Worm (Caenorhabditis elegans) whole organism, L3 larva: Measurements from ENCODE around the gene dcap-2.

Experiments
- aly-2 ChIP-seq: fragments of 150-350 bp; optimal IDR thresholded peaks from 2 replicates; lab custom pipeline; 2014; ENCODE audit warnings: missing biosample characterization, missing genetic modification characterization
- ceh-16 ChIP-seq: sonication (generic microtip); optimal IDR thresholded peaks from 2 replicates; lab custom pipeline; 2017; ENCODE audit warnings: missing biosample characterization, missing genetic modification characterization
- ceh-28 ChIP-seq: fragments of 150-350 bp; optimal IDR thresholded peaks from 2 replicates; lab custom pipeline; 2014; ENCODE audit warnings: missing biosample characterization, missing genetic modification reagents, missing genetic modification characterization
- ceh-82 ChIP-seq: fragments of 150-350 bp; optimal IDR thresholded peaks from 2 replicates; lab custom pipeline; 2014; ENCODE audit warnings: missing biosample characterization, missing genetic modification characterization
- egl-27 ChIP-seq: sonication (generic microtip); optimal IDR thresholded peaks from 4 replicates; lab custom pipeline; 2017; ENCODE audit warnings: missing biosample characterization, missing genetic modification reagents, missing genetic modification characterization
- egl-5 ChIP-seq: fragments of 150-350 bp; optimal IDR thresholded peaks from 2 replicates; lab custom pipeline; 2017; ENCODE audit warnings: missing biosample characterization, missing genetic modification reagents, missing genetic modification characterization, inconsistent platforms
- elt-3 ChIP-seq, 3 experiments: fragments of 150-350 bp in 1 of 3; sonication (generic microtip) in 2 of 3; optimal IDR thresholded peaks; 2 replicates in 2 of 3; 4 replicates in 1 of 3; lab custom pipeline; 2014 to 2017; ENCODE audit warnings: missing biosample characterization in 3 of 3, missing genetic modification characterization in 3 of 3
- fkh-10 ChIP-seq: sonication (generic microtip); optimal IDR thresholded peaks from 2 replicates; lab custom pipeline; 2017; ENCODE audit warnings: missing biosample characterization, missing genetic modification reagents, missing genetic modification characterization
- hmg-11 ChIP-seq: sonication (generic microtip); optimal IDR thresholded peaks from 2 replicates; lab custom pipeline; 2016; ENCODE audit warnings: missing genetic modification characterization, missing compliant biosample characterization
- jun-1 ChIP-seq: fragments of 150-350 bp; optimal IDR thresholded peaks from 2 replicates; lab custom pipeline; 2014; ENCODE audit warnings: missing biosample characterization, missing genetic modification reagents, missing genetic modification characterization
- lin-15B ChIP-seq: fragments of 150-350 bp; optimal IDR thresholded peaks from 2 replicates; lab custom pipeline; 2014; ENCODE audit warnings: missing biosample characterization, missing genetic modification characterization
- lin-39 ChIP-seq: fragments of 150-350 bp; optimal IDR thresholded peaks from 2 replicates; lab custom pipeline; 2018; ENCODE audit warnings: missing biosample characterization, missing genetic modification reagents, missing genetic modification characterization
- mml-1 ChIP-seq: fragments of 150-350 bp; sonication (generic microtip); optimal IDR thresholded peaks from 3 replicates; lab custom pipeline; 2014; ENCODE audit warnings: missing biosample characterization, missing genetic modification characterization
- nfya-1 ChIP-seq: sonication (generic microtip); optimal IDR thresholded peaks from 2 replicates; lab custom pipeline; 2017; ENCODE audit warnings: missing genetic modification characterization, mild to moderate bottlenecking, missing compliant biosample characterization, antibody characterized with exemption, moderate library complexity; ENCODE audit not compliant: insufficient read depth
- nhr-23 ChIP-seq: fragments of 150-350 bp; optimal IDR thresholded peaks from 2 replicates; lab custom pipeline; 2014; ENCODE audit warnings: missing biosample characterization, missing genetic modification reagents, missing genetic modification characterization
- nhr-25 ChIP-seq: sonication (generic microtip); optimal IDR thresholded peaks from 2 replicates; lab custom pipeline; 2017; ENCODE audit warnings: missing biosample characterization, missing genetic modification characterization
- nhr-28 ChIP-seq: fragments of 150-350 bp; optimal IDR thresholded peaks from 2 replicates; lab custom pipeline; 2014; ENCODE audit warnings: missing biosample characterization, missing genetic modification characterization
- nhr-43 ChIP-seq: sonication (generic microtip); optimal IDR thresholded peaks from 2 replicates; lab custom pipeline; 2016; ENCODE audit warnings: mild to moderate bottlenecking, missing genetic modification characterization, missing compliant biosample characterization; ENCODE audit not compliant: poor library complexity, severe bottlenecking
- nhr-67 ChIP-seq: fragments of 150-350 bp; optimal IDR thresholded peaks from 2 replicates; lab custom pipeline; 2014; ENCODE audit warnings: missing biosample characterization, missing genetic modification characterization
- nhr-76 ChIP-seq: fragments of 150-350 bp; sonication (generic microtip); optimal IDR thresholded peaks from 5 replicates; lab custom pipeline; 2014; ENCODE audit warnings: missing biosample characterization, missing genetic modification characterization
- nhr-77 ChIP-seq: fragments of 150-350 bp; optimal IDR thresholded peaks from 2 replicates; lab custom pipeline; 2014; ENCODE audit warnings: missing biosample characterization, missing genetic modification characterization
- pha-4 ChIP-seq: fragments of 150-350 bp; optimal IDR thresholded peaks from 2 replicates; lab custom pipeline; 2014; ENCODE audit warnings: missing biosample characterization, missing genetic modification reagents, missing genetic modification characterization
- pqm-1 ChIP-seq: fragments of 150-350 bp; optimal IDR thresholded peaks from 2 replicates; lab custom pipeline; 2017; ENCODE audit warnings: missing biosample characterization, missing genetic modification characterization, inconsistent platforms
- sea-2 ChIP-seq: fragments of 150-350 bp; sonication (generic microtip); optimal IDR thresholded peaks from 4 replicates; lab custom pipeline; 2014; ENCODE audit warnings: missing biosample characterization, missing genetic modification reagents, missing genetic modification characterization
- skn-1 ChIP-seq: fragments of 150-350 bp; optimal IDR thresholded peaks from 2 replicates; lab custom pipeline; 2014; ENCODE audit warnings: missing biosample characterization, missing genetic modification characterization
- snpc-4 ChIP-seq: fragments of 150-350 bp; optimal IDR thresholded peaks from 2 replicates; lab custom pipeline; 2014; ENCODE audit warnings: missing biosample characterization, missing genetic modification characterization
- tbx-2 ChIP-seq: sonication (generic microtip); optimal IDR thresholded peaks from 2 replicates; lab custom pipeline; 2016; ENCODE audit warnings: mild to moderate bottlenecking, missing genetic modification characterization, missing compliant biosample characterization
- unc-39 ChIP-seq: sonication (generic microtip); optimal IDR thresholded peaks from 4 replicates; lab custom pipeline; 2017; ENCODE audit warnings: missing biosample characterization, missing genetic modification characterization
- unc-62 ChIP-seq: fragments of 150-350 bp; sonication (generic microtip); optimal IDR thresholded peaks from 4 replicates; lab custom pipeline; 2014; ENCODE audit warnings: missing biosample characterization, missing genetic modification reagents, missing genetic modification characterization
- zag-1 ChIP-seq: fragments of 150-350 bp; optimal IDR thresholded peaks from 2 replicates; lab custom pipeline; 2014; ENCODE audit warnings: missing biosample characterization, missing genetic modification characterization
- ztf-11 ChIP-seq: fragments of 150-350 bp; optimal IDR thresholded peaks from 2 replicates; lab custom pipeline; 2014; ENCODE audit warnings: missing biosample characterization, missing genetic modification characterization
- ztf-4 ChIP-seq: fragments of 150-350 bp; optimal IDR thresholded peaks from 2 replicates; lab custom pipeline; 2014; ENCODE audit warnings: missing biosample characterization, missing genetic modification characterization

dcap-2 gene

DNA sequence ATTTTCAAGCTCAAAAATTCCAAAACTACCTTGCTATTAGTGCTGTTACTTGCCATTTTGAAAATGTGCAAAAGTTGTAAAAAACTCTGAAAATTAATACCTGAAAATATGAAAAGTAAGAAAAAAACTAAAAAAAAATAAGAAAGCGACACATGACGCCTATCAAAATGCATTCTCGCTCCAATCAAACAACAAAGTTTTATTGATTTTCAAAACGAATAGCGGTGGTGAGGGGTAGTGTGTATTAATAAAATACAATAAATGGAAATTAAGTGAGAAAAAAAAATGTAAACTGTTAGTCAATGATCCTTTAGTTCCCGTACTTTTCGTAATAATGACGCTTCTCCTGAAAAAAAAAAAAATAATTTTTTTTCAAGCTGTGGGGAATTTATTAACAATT, at the start of gene dcap-2:
dcap-2 (minus strand) TSS at position 86 of the 400 bp plus-strand sequence.
- TF ChIP-seq ceh-28 (tag; lab: Kevin White, UChicago) (peak; percentile 35), egl-27 (tag; lab: Kevin White, UChicago) (no peak), hmg-11 (tag; lab: Kevin White, UChicago) (peak; percentile 71), lin-15B (tag; lab: Kevin White, UChicago) (peak; percentile 8), nfya-1 (tag; lab: Kevin White, UChicago) (peak; percentile 46), pha-4 (peak; percentile 68)

DNA sequence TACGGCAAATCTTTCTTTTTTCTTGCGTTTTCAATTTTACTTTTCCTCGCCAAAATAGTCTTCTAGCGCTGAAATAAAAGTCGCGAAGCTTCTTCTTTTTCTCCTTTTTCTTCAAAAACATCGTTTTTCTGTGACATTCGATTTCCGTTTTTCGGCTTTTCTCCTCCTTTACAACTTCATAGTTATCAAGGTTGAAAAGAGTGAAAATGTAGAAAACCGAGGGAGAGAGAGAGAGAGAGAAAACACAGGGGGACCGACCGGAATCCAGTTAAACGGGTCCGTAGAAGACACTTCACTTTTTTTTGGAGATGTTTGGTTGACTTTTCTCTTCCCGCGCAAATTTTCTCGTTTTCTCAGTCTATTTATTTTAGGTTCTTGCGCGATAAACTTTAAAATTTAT, 42.6 kb upstream of the dcap-2 start:
- TF ChIP-seq nhr-76, result no peak
- peak; percentile 56 for TF ChIP-seq fkh-10 (GFP tag; lab: Kevin White, UChicago)
- TF ChIP-seq aly-2 (tag; lab: Kevin White, UChicago), result no peak

DNA sequence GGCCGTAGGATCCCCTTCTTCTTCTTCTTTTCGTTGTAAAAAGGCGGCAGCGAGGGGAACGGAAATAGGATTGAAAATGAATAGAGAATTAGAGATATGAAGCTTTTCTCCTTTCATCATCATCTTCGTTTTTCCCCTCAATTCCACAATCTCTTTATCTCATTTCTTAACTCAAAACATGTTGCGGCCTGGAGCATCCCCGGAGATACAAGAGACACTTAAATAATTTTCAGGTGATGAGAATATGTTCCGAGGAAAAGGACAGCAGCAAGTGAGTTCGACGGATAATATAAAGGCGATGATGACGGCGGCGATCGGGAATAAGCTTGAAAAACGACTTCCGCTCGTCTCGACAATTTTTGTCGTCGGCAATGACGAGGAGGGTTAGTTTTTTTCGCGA, 40.0 kb upstream of the dcap-2 start, which contains the start of the genes Y45F10B.13 and qui-1:
Y45F10B.13 (minus strand) TSS at position 101 of the 400 bp plus-strand sequence.
qui-1 (plus strand) TSS at position 233 of the 400 bp plus-strand sequence.
- TF ChIP-seq fkh-10 (GFP tag; lab: Kevin White, UChicago), result no peak
- TF ChIP-seq jun-1 (tag; lab: Kevin White, UChicago), result no peak
- no peak for TF ChIP-seq nhr-28
- no peak for TF ChIP-seq nhr-67 (tag; lab: Kevin White, UChicago)
- TF ChIP-seq lin-15B (tag; lab: Kevin White, UChicago), result no peak
- TF ChIP-seq hmg-11 (tag; lab: Kevin White, UChicago), result no peak
- no peak for TF ChIP-seq lin-39 (tag; lab: Kevin White, UChicago)
- no peak for TF ChIP-seq sea-2 (GFP tag; lab: Kevin White, UChicago)
- no peak for TF ChIP-seq pqm-1 (tag; lab: Kevin White, UChicago)
- TF ChIP-seq skn-1 (tag; lab: Kevin White, UChicago), result no peak
- TF ChIP-seq mml-1 (tag; lab: Kevin White, UChicago), result no peak

DNA sequence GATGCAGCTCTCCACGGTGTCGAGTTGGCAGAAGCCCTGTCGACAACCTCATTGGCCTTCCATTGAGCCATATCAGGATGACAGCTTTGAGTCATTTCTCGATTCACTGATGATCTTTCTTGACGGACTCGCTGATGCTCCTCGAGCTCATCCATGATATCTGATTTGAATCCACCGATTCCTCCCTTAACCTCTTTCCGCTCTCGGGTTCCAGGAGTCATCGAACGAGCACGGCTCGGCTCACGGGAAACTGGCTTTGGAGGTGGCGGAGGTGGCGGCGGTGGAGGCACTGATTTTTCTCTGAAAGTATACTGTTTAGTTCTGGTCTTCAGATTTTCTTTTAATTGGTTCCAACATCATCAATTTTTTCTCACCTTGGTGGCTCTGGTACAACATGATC, 37.4 kb upstream of the dcap-2 start:
- TF ChIP-seq egl-27 (tag; lab: Kevin White, UChicago), result no peak
- no peak for TF ChIP-seq zag-1 (tag; lab: Kevin White, UChicago)
- TF ChIP-seq ceh-82 (tag; lab: Kevin White, UChicago), result no peak
- TF ChIP-seq hmg-11 (tag; lab: Kevin White, UChicago), result no peak
- TF ChIP-seq snpc-4 (tag; lab: Kevin White, UChicago), result no peak
- TF ChIP-seq unc-39 (tag; lab: Kevin White, UChicago), result no peak
- TF ChIP-seq jun-1 (tag; lab: Kevin White, UChicago), result no peak
- TF ChIP-seq egl-5 (tag; lab: Kevin White, UChicago), result no peak
- no peak for TF ChIP-seq lin-15B (tag; lab: Kevin White, UChicago)
- no peak for TF ChIP-seq nhr-77 (tag; lab: Kevin White, UChicago)
- no peak for TF ChIP-seq ceh-16 (tag; lab: Kevin White, UChicago)
- no peak for TF ChIP-seq tbx-2 (tag; lab: Kevin White, UChicago)
- TF ChIP-seq fkh-10 (GFP tag; lab: Kevin White, UChicago), result no peak
- no peak for TF ChIP-seq nhr-23 (tag; lab: Kevin White, UChicago)
- no peak for TF ChIP-seq nhr-67 (tag; lab: Kevin White, UChicago)

DNA sequence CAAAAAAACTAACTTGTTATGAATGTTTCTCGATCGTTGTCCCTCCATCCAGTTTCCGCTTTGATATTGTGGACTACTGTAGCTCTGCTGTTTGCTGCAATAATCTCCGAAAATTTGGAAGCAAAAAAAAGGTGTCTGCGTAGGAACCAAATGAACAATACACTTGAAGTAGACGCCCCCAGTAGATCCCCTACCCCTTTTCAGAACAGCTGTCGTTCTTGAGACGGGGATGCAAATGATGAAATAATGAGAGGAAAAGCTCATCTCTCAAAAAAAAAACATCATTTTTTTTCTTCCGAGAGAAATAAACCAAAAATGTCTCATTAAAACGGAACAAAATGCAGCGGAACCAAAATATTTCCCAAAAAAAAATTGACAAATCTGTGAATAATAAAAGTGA, 35.7 kb upstream of the dcap-2 start:
- TF ChIP-seq mml-1 (tag; lab: Kevin White, UChicago), result no peak
- TF ChIP-seq lin-15B (tag; lab: Kevin White, UChicago), result no peak
- peak; percentile 9 for TF ChIP-seq egl-5 (tag; lab: Kevin White, UChicago)
- TF ChIP-seq unc-62 (GFP tag; lab: Kevin White, UChicago), result no peak
- TF ChIP-seq elt-3 (tag; optimal IDR thresholded peaks at IDR 0.05; lab: Kevin White, UChicago), result no peak
- no peak for TF ChIP-seq nfya-1 (tag; lab: Kevin White, UChicago)

DNA sequence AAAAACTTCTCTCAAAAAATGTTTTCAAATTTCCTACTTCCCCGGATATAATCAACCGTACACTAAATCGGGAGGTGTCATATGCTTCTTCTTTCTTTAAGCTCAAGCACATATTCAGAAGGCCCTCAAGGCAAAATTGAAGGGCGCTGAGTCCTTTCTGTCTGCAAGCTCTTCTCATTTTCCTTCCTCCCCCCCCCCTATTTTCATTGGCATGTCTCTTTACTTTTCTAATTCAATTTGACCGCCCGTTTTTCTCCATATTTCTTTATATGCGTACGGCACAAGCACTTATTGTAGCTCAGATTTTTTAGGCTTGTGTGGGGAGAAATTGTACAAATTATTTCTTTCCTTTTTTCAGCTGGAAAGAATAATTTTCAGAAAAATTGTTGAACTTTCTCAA, 33.8 kb upstream of the dcap-2 start:
- TF ChIP-seq ceh-28 (tag; lab: Kevin White, UChicago) (no peak), nhr-28 (no peak), unc-62 (GFP tag; lab: Kevin White, UChicago) (no peak), snpc-4 (tag; lab: Kevin White, UChicago) (no peak), nhr-25 (no peak), tbx-2 (tag; lab: Kevin White, UChicago) (no peak), ztf-11 (tag; lab: Kevin White, UChicago) (no peak), nfya-1 (tag; lab: Kevin White, UChicago) (no peak), nhr-43 (no peak), ztf-4 (tag; lab: Kevin White, UChicago) (no peak), lin-15B (tag; lab: Kevin White, UChicago) (no peak), nhr-67 (tag; lab: Kevin White, UChicago) (no peak), nhr-77 (tag; lab: Kevin White, UChicago) (no peak)
